Fruit fly (Drosophila melanogaster): ENCODE results near the gene CG34039.

The CG34039 gene

DNA sequence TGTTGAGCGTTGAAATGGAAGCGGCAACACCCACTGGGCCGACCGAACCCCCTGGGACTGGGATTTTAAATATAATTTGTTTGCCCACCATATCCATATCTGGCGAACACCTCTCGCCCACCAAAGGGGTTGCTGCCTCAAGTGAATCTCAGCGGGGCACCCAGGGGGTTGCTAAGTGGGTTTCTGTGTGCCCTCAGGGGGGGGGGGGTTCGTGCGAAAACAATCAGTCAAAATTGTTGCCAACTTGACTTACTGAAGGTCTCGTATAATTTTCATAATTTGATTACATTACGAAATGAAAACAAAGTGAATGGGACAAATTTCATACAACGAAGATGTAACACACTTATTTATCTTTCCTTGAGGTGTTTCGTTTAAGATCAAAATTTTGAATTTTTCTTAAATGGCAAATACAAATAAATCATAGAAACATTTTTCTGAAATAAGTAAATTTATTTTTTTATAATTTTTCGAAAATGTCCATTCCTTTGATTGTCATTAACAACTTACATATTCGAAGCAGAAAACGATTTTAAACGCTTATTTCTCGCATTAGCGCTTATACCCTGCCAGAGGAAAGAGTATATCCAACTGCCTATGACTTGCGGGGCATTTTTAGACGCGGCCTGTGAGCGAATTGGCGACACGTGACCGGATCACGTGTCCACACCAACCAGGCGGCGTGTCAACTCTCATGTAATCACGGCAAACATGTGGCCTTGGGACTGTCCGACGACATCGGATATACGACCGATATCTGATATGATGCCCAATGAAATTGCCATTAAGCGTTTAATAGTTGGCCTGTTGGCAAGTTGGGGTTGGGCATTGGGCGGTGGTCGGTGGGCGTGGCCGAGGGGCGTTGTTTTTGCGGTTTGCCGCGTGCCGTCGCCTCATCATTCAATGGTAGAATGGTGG, 10.1 kb downstream of the CG34039 start:
- TF ChIP-seq Dll (optimal IDR thresholded peaks at IDR 0.05) = no peak
- no peak for TF ChIP-seq CG8478 (optimal IDR thresholded peaks at IDR 0.05)

dm6 chr3L:14574649-14575048, 14.8 kb downstream of the CG34039 start:
- no peak for TF ChIP-seq CG8478 (optimal IDR thresholded peaks at IDR 0.05)
- TF ChIP-seq usp (GFP tag; optimal IDR thresholded peaks at IDR 0.05) = no peak
- no peak for TF ChIP-seq Dll (optimal IDR thresholded peaks at IDR 0.05)
- no peak for TF ChIP-seq EcR (GFP tag; optimal IDR thresholded peaks at IDR 0.05)
- no peak for TF ChIP-seq psq (optimal IDR thresholded peaks at IDR 0.05)
- TF ChIP-seq pan (optimal IDR thresholded peaks at IDR 0.05) = no peak

- TF ChIP-seq CG8478 (optimal IDR thresholded peaks at IDR 0.05) (no peak), EcR (GFP tag; optimal IDR thresholded peaks at IDR 0.05) (no peak), psq (optimal IDR thresholded peaks at IDR 0.05) (no peak), usp (GFP tag; optimal IDR thresholded peaks at IDR 0.05) (no peak), pan (optimal IDR thresholded peaks at IDR 0.05) (no peak), Dll (optimal IDR thresholded peaks at IDR 0.05) (no peak)
Measured at dm6 chr3L:14575974-14576373, 16.2 kb downstream of the CG34039 start.

DNA sequence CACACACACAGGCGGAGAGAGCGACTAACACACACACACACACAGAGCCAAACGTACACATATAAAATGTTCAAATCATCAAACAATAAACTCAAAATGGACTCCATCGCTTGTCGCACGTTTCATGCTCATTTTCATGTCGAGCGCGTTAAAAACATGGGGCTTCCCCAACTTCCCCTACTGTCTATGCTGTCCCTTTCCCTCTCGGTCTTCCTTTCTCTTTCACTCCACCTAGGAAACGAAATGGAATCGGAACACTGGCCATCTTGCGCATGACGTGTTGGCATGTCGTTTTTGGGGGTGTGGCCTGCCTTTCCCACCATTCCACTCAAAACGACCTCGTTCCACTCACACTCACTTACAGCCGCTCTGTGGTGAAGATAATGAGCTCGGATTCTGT, 19.1 kb downstream of the CG34039 start:
- TF ChIP-seq usp (GFP tag; optimal IDR thresholded peaks at IDR 0.05) = no peak
- no peak for TF ChIP-seq EcR (GFP tag; optimal IDR thresholded peaks at IDR 0.05)
- peak; percentile 17 for TF ChIP-seq CG8478 (optimal IDR thresholded peaks at IDR 0.05)

DNA sequence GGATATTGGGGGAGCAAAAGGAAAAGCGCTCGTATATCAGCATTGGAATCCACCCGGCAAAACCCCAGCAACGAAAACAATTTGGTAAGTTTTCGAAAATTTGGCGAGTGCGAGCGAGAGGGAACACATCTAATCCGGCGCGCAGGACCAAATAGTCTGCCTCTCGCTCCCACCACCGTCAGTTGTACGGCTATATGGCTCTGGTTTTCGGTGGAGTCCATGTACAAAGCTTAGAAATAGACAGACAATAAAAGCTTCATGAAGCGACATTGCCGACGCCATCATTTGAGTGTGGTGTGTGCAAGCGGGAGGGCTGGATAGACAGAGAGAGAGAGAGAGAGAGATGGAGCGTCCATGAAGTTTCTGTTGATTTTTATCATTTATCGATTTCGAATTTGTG, 20.5 kb downstream of the CG34039 start:
- TF ChIP-seq CG8478 (optimal IDR thresholded peaks at IDR 0.05) = no peak
- TF ChIP-seq psq (optimal IDR thresholded peaks at IDR 0.05) = no peak
- TF ChIP-seq EcR (GFP tag; optimal IDR thresholded peaks at IDR 0.05) = no peak
- TF ChIP-seq Dll (optimal IDR thresholded peaks at IDR 0.05) = no peak
- no peak for TF ChIP-seq pan (optimal IDR thresholded peaks at IDR 0.05)
- TF ChIP-seq usp (GFP tag; optimal IDR thresholded peaks at IDR 0.05) = no peak

dm6 chr3L:14582736-14583135, 22.9 kb downstream of the CG34039 start:
- TF ChIP-seq psq (optimal IDR thresholded peaks at IDR 0.05) = no peak
- TF ChIP-seq usp (GFP tag; optimal IDR thresholded peaks at IDR 0.05) = no peak
- no peak for TF ChIP-seq Dll (optimal IDR thresholded peaks at IDR 0.05)
- no peak for TF ChIP-seq CG8478 (optimal IDR thresholded peaks at IDR 0.05)
- no peak for TF ChIP-seq pan (optimal IDR thresholded peaks at IDR 0.05)
- no peak for TF ChIP-seq EcR (GFP tag; optimal IDR thresholded peaks at IDR 0.05)

- TF ChIP-seq EcR (GFP tag; optimal IDR thresholded peaks at IDR 0.05) = no peak
- no peak for TF ChIP-seq psq (optimal IDR thresholded peaks at IDR 0.05)
- no peak for TF ChIP-seq Dll (optimal IDR thresholded peaks at IDR 0.05)
- TF ChIP-seq usp (GFP tag; optimal IDR thresholded peaks at IDR 0.05) = no peak
- no peak for TF ChIP-seq pan (optimal IDR thresholded peaks at IDR 0.05)
- no peak for TF ChIP-seq CG8478 (optimal IDR thresholded peaks at IDR 0.05)
Measured at dm6 chr3L:14583803-14584202, 24.0 kb downstream of the CG34039 start.

DNA sequence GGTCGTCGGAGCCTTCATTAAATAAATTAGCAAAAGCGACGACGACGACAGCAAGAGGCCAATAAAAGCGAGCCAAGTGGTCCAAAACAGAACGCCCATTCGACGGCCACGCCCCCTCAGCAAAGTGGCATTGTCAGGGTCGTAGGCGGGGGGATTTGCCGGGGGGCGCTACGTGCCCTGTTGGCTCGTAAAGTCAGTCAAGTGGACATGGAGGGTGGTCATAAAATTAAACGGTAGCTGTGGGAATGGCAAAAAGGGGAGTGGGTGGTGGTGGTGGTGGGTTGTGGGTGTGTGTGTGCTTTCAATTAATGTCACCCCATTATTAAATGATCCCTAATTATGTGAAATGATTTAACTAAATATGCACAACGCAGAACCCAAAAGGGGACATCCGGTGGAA, 31.2 kb downstream of the CG34039 start:
- TF ChIP-seq psq (optimal IDR thresholded peaks at IDR 0.05) = no peak
- TF ChIP-seq CG8478 (optimal IDR thresholded peaks at IDR 0.05) = no peak

dm6 chr3L:14592166-14592565, 32.4 kb downstream of the CG34039 start:
- TF ChIP-seq CG8478 (optimal IDR thresholded peaks at IDR 0.05) (no peak), pan (optimal IDR thresholded peaks at IDR 0.05) (no peak), EcR (GFP tag; optimal IDR thresholded peaks at IDR 0.05) (no peak), psq (optimal IDR thresholded peaks at IDR 0.05) (no peak), usp (GFP tag; optimal IDR thresholded peaks at IDR 0.05) (no peak), Dll (optimal IDR thresholded peaks at IDR 0.05) (no peak)

DNA sequence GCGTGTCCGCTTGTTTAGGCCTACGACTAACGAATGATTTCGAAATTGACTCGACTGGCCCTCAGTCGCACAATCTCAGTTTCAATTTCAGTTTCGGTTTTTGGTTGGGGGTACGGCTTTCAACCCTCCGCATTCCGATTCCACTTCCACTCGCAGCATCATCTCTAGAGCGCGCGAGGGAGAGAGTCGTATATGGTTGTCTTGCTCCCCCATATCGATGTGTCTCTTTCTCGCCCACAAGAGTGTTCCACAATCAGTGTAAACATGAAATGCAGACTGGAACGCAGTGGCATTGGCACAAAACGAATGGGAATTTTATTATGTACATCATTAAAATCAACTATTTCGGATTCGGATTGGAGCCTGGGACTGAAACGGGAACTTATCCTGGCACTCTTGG, 39.7 kb downstream of the CG34039 start, which contains the start of gene HGTX:
Gene HGTX (minus strand): TSS at position 38 of the 400 bp plus-strand sequence.
- TF ChIP-seq EcR (GFP tag; optimal IDR thresholded peaks at IDR 0.05) (no peak), CG8478 (optimal IDR thresholded peaks at IDR 0.05) (no peak), usp (GFP tag; optimal IDR thresholded peaks at IDR 0.05) (no peak), psq (optimal IDR thresholded peaks at IDR 0.05) (no peak), Dll (optimal IDR thresholded peaks at IDR 0.05) (no peak)

dm6 chr3L:14600570-14600969, 40.8 kb downstream of the CG34039 start:
- TF ChIP-seq CG8478 (optimal IDR thresholded peaks at IDR 0.05) = no peak
- TF ChIP-seq Dll (optimal IDR thresholded peaks at IDR 0.05) = no peak
- TF ChIP-seq EcR (GFP tag; optimal IDR thresholded peaks at IDR 0.05) = no peak

DNA sequence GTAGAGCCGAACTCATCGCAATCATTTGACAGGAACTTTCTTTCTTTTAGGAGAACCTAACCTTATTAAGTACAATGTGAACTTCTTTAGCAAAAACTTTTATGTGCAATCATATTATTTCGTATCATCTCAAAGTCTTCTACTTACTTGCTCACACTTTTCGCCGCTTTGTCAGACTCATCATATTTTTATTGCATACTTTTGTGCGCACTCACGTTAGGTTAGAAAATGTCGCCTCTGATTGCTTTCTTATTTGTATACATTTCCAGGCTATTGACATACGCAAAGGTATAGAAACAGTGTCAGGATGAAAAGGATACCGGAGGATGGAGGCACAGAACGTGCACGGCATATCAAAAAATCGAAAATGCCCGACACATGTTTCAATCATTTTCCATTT, 43.4 kb downstream of the CG34039 start:
- TF ChIP-seq usp (GFP tag; optimal IDR thresholded peaks at IDR 0.05) (no peak), psq (optimal IDR thresholded peaks at IDR 0.05) (no peak), CG8478 (optimal IDR thresholded peaks at IDR 0.05) (no peak), EcR (GFP tag; optimal IDR thresholded peaks at IDR 0.05) (no peak), pan (optimal IDR thresholded peaks at IDR 0.05) (no peak), Dll (optimal IDR thresholded peaks at IDR 0.05) (no peak)

- TF ChIP-seq pan (optimal IDR thresholded peaks at IDR 0.05) (no peak), Dll (optimal IDR thresholded peaks at IDR 0.05) (no peak), CG8478 (optimal IDR thresholded peaks at IDR 0.05) (no peak), usp (GFP tag; optimal IDR thresholded peaks at IDR 0.05) (no peak), psq (optimal IDR thresholded peaks at IDR 0.05) (no peak), EcR (GFP tag; optimal IDR thresholded peaks at IDR 0.05) (no peak)
Measured at dm6 chr3L:14605291-14605690, 45.5 kb downstream of the CG34039 start.
